Fruit fly (Drosophila melanogaster) whole organism, adult: Measurements from ENCODE around the gene trbl.

ENCODE experiments used
- CG11617 ChIP-seq: fragments of 200-800 bp; sonication (Bioruptor generic); optimal IDR thresholded peaks from 2 replicates; lab custom pipeline; 2017; ENCODE audit warnings: mild to moderate bottlenecking, missing biosample characterization, missing genetic modification reagents, missing genetic modification characterization
- CG12768 ChIP-seq: fragments of 200-800 bp; sonication (Bioruptor generic); optimal IDR thresholded peaks from 2 replicates; lab custom pipeline; 2017; ENCODE audit warnings: missing biosample characterization, missing genetic modification characterization, mild to moderate bottlenecking, moderate library complexity, missing genetic modification reagents
- CG14711 ChIP-seq: fragments of 200-800 bp; sonication (Bioruptor generic); optimal IDR thresholded peaks from 2 replicates; lab custom pipeline; 2018; ENCODE audit warnings: missing biosample characterization, mild to moderate bottlenecking, missing genetic modification characterization, moderate library complexity
- CG1620 ChIP-seq: fragments of 200-800 bp; sonication (Bioruptor generic); optimal IDR thresholded peaks from 2 replicates; lab custom pipeline; 2016; ENCODE audit warnings: missing biosample characterization, missing genetic modification characterization
- CG33017 ChIP-seq: fragments of 200-800 bp; sonication (Bioruptor generic); optimal IDR thresholded peaks from 2 replicates; lab custom pipeline; 2018; ENCODE audit warnings: missing biosample characterization, mild to moderate bottlenecking, missing genetic modification characterization, moderate library complexity
- CG5204 ChIP-seq: fragments of 200-800 bp; sonication (Bioruptor generic); optimal IDR thresholded peaks from 2 replicates; lab custom pipeline; 2016; ENCODE audit warnings: missing biosample characterization, missing genetic modification characterization
- CG7045 ChIP-seq: fragments of 200-800 bp; sonication (Bioruptor generic); optimal IDR thresholded peaks from 2 replicates; lab custom pipeline; 2017; ENCODE audit warnings: missing biosample characterization, mild to moderate bottlenecking, missing genetic modification characterization
- CG7101 ChIP-seq: fragments of 200-800 bp; sonication (Bioruptor generic); optimal IDR thresholded peaks from 2 replicates; lab custom pipeline; 2018; ENCODE audit warnings: missing biosample characterization, mild to moderate bottlenecking, missing genetic modification characterization, moderate library complexity
- Clk ChIP-seq: fragments of 200-800 bp; sonication (Bioruptor generic); optimal IDR thresholded peaks from 2 replicates; lab custom pipeline; 2017; ENCODE audit warnings: missing biosample characterization, missing genetic modification characterization
- Crg-1 ChIP-seq: fragments of 200-800 bp; sonication (Bioruptor generic); optimal IDR thresholded peaks from 2 replicates; lab custom pipeline; 2016; ENCODE audit warnings: missing biosample characterization, missing genetic modification characterization
- Hr96 ChIP-seq: fragments of 200-800 bp; sonication (Bioruptor generic); optimal IDR thresholded peaks from 2 replicates; lab custom pipeline; 2016; ENCODE audit warnings: missing biosample characterization, missing genetic modification characterization
- Mnt ChIP-seq: fragments of 200-800 bp; sonication (Bioruptor generic); optimal IDR thresholded peaks from 2 replicates; lab custom pipeline; 2016; ENCODE audit warnings: missing biosample characterization, mild to moderate bottlenecking, missing genetic modification characterization
- bab1 ChIP-seq: fragments of 200-800 bp; sonication (Bioruptor generic); optimal IDR thresholded peaks from 3 replicates; lab custom pipeline; 2019; ENCODE audit warnings: missing biosample characterization, mild to moderate bottlenecking, missing genetic modification characterization, moderate library complexity
- cic ChIP-seq: fragments of 200-800 bp; sonication (Bioruptor generic); optimal IDR thresholded peaks from 2 replicates; lab custom pipeline; 2017; ENCODE audit warnings: missing biosample characterization, mild to moderate bottlenecking, missing genetic modification characterization, moderate library complexity
- cnc ChIP-seq, 2 experiments: fragments of >200 bp; optimal IDR thresholded peaks; 2 replicates each; lab custom pipeline; 2017
- kay ChIP-seq: fragments of 200-800 bp; sonication (Bioruptor generic); peaks from one replicate; lab custom pipeline; 2016; ENCODE audit warnings: missing biosample characterization, missing genetic modification characterization, borderline replicate concordance
- ovo ChIP-seq: fragments of 200-800 bp; sonication (Bioruptor generic); optimal IDR thresholded peaks from 2 replicates; lab custom pipeline; 2016; ENCODE audit warnings: missing biosample characterization, missing genetic modification characterization
- pad ChIP-seq: fragments of 200-800 bp; sonication (Bioruptor generic); optimal IDR thresholded peaks from 3 replicates; lab custom pipeline; 2017; ENCODE audit warnings: missing biosample characterization, missing genetic modification characterization, mild to moderate bottlenecking, moderate library complexity, missing genetic modification reagents
- tj ChIP-seq: fragments of 200-800 bp; sonication (Bioruptor generic); optimal IDR thresholded peaks from 3 replicates; lab custom pipeline; 2017; ENCODE audit warnings: missing biosample characterization, mild to moderate bottlenecking, missing genetic modification characterization, moderate library complexity
- toe ChIP-seq: fragments of 200-800 bp; sonication (Bioruptor generic); optimal IDR thresholded peaks from 2 replicates; lab custom pipeline; 2016; ENCODE audit warnings: missing biosample characterization, missing genetic modification characterization

trbl gene

dm6 chr3L:20405971-20406948 lies 4.9 kb upstream of the trbl start:
- no peak for TF ChIP-seq pad
- TF ChIP-seq Hr96: no peak
- TF ChIP-seq ovo (GFP tag; lab: Kevin White, UChicago): no peak
- peak; percentile 14 for TF ChIP-seq kay (GFP tag; lab: Kevin White, UChicago)
- no peak for TF ChIP-seq cnc (optimal IDR thresholded peaks at IDR 0.05; lab: Kevin White, UChicago)
- no peak for TF ChIP-seq Crg-1 (GFP tag; lab: Kevin White, UChicago)
- TF ChIP-seq tj (GFP tag; lab: Kevin White, UChicago): no peak
- peak; percentile 12 for TF ChIP-seq CG7101 (tag; lab: Kevin White, UChicago)
- no peak for TF ChIP-seq CG12768 (GFP tag; lab: Kevin White, UChicago)
- peak; percentile 26 for TF ChIP-seq CG33017 (tag; lab: Kevin White, UChicago)
- TF ChIP-seq toe (GFP tag; lab: Kevin White, UChicago): no peak
- no peak for TF ChIP-seq Clk (GFP tag; lab: Kevin White, UChicago)
- TF ChIP-seq CG14711 (tag; lab: Kevin White, UChicago): no peak
- TF ChIP-seq Mnt (GFP tag; lab: Kevin White, UChicago): no peak
- TF ChIP-seq CG7045 (GFP tag; lab: Kevin White, UChicago): no peak
- TF ChIP-seq cic: no peak
- no peak for TF ChIP-seq bab1 (GFP tag; lab: Kevin White, UChicago)
- no peak for TF ChIP-seq CG5204 (GFP tag; lab: Kevin White, UChicago)
- TF ChIP-seq CG11617 (GFP tag; lab: Kevin White, UChicago): peak; percentile 12
- TF ChIP-seq CG1620 (GFP tag; lab: Kevin White, UChicago): no peak

- TF ChIP-seq Clk (GFP tag; lab: Kevin White, UChicago): no peak
- TF ChIP-seq kay (GFP tag; lab: Kevin White, UChicago): no peak
- TF ChIP-seq Mnt (GFP tag; lab: Kevin White, UChicago): no peak
- TF ChIP-seq toe (GFP tag; lab: Kevin White, UChicago): no peak
- TF ChIP-seq CG11617 (GFP tag; lab: Kevin White, UChicago): no peak
- TF ChIP-seq CG1620 (GFP tag; lab: Kevin White, UChicago): no peak
- TF ChIP-seq cic: no peak
- TF ChIP-seq tj (GFP tag; lab: Kevin White, UChicago): no peak
- no peak for TF ChIP-seq cnc (optimal IDR thresholded peaks at IDR 0.05; lab: Kevin White, UChicago)
- no peak for TF ChIP-seq CG7045 (GFP tag; lab: Kevin White, UChicago)
- TF ChIP-seq bab1 (GFP tag; lab: Kevin White, UChicago): no peak
- TF ChIP-seq Crg-1 (GFP tag; lab: Kevin White, UChicago): no peak
- no peak for TF ChIP-seq CG14711 (tag; lab: Kevin White, UChicago)
- no peak for TF ChIP-seq ovo (GFP tag; lab: Kevin White, UChicago)
- no peak for TF ChIP-seq Hr96
- no peak for TF ChIP-seq pad
- TF ChIP-seq CG5204 (GFP tag; lab: Kevin White, UChicago): no peak
- no peak for TF ChIP-seq CG33017 (tag; lab: Kevin White, UChicago)
- no peak for TF ChIP-seq CG12768 (GFP tag; lab: Kevin White, UChicago)
Observed at dm6 chr3L:20405337-20405887, 4.0 kb upstream of the trbl start.

dm6 chr3L:20404515-20404914 lies 3.1 kb upstream of the trbl start:
- no peak for TF ChIP-seq Crg-1 (GFP tag; lab: Kevin White, UChicago)

- no peak for TF ChIP-seq cnc (optimal IDR thresholded peaks at IDR 0.05; lab: Kevin White, UChicago)
- TF ChIP-seq bab1 (GFP tag; lab: Kevin White, UChicago): peak; percentile 10
Observed at dm6 chr3L:20403493-20404379, 2.3 kb upstream of the trbl start.

- TF ChIP-seq bab1 (GFP tag; lab: Kevin White, UChicago) (no peak), Clk (GFP tag; lab: Kevin White, UChicago) (no peak), cic (no peak), kay (GFP tag; lab: Kevin White, UChicago) (no peak), CG7101 (tag; lab: Kevin White, UChicago) (no peak), CG33017 (tag; lab: Kevin White, UChicago) (no peak), pad (no peak), CG12768 (GFP tag; lab: Kevin White, UChicago) (no peak), Hr96 (no peak), CG11617 (GFP tag; lab: Kevin White, UChicago) (no peak), CG1620 (GFP tag; lab: Kevin White, UChicago) (no peak), Crg-1 (GFP tag; lab: Kevin White, UChicago) (no peak), CG7045 (GFP tag; lab: Kevin White, UChicago) (no peak), toe (GFP tag; lab: Kevin White, UChicago) (no peak), tj (GFP tag; lab: Kevin White, UChicago) (no peak), CG14711 (tag; lab: Kevin White, UChicago) (no peak)
Observed at dm6 chr3L:20402665-20403492, 1.5 kb upstream of the trbl start.
